Fruit fly (Drosophila melanogaster): ENCODE results near the gene Uch.

Gene Uch

dm6 chr2L:2198613-2199432 lies 15.2 kb downstream of the Uch start (continued):
- TF ChIP-seq cato (GFP tag; optimal IDR thresholded peaks at IDR 0.05; ENCODE audit: borderline replicate concordance): peak; percentile 70
- TF ChIP-seq CG4404 (GFP tag; IDR thresholded peaks at IDR 0.05): no peak
- TF ChIP-seq CG5953 (GFP tag; IDR thresholded peaks at IDR 0.05): no peak
- TF ChIP-seq CG10959 (GFP tag; IDR thresholded peaks at IDR 0.05): no peak
- TF ChIP-seq Asciz (GFP tag; optimal IDR thresholded peaks at IDR 0.05): peak; percentile 87
- TF ChIP-seq CTCF (GFP tag; optimal IDR thresholded peaks at IDR 0.05): no peak
- TF ChIP-seq sc (optimal IDR thresholded peaks at IDR 0.05): no peak
- TF ChIP-seq sc (GFP tag; optimal IDR thresholded peaks at IDR 0.05): peak; percentile 83
- TF ChIP-seq chn (GFP tag; optimal IDR thresholded peaks at IDR 0.05): peak; percentile 82
- no peak for TF ChIP-seq sisA (GFP tag; IDR thresholded peaks at IDR 0.05)
- TF ChIP-seq pnt (GFP tag; optimal IDR thresholded peaks at IDR 0.05): peak; percentile 87
- TF ChIP-seq CG13894 (tag; optimal IDR thresholded peaks at IDR 0.05): peak; percentile 95
- TF ChIP-seq CG9727 (GFP tag; optimal IDR thresholded peaks at IDR 0.05): peak; percentile 85
- TF ChIP-seq odd (GFP tag; optimal IDR thresholded peaks at IDR 0.05): peak; percentile 43
- peak; percentile 77 for TF ChIP-seq CG13775 (GFP tag; optimal IDR thresholded peaks at IDR 0.05)
- TF ChIP-seq Nf-YA (GFP tag; IDR thresholded peaks at IDR 0.05): no peak
- TF ChIP-seq tna (GFP tag; IDR thresholded peaks at IDR 0.05; ENCODE audit: partially characterized antibody): no peak
- peak; percentile 60 for TF ChIP-seq MTF-1 (GFP tag; optimal IDR thresholded peaks at IDR 0.05; ENCODE audit: borderline replicate concordance)
- TF ChIP-seq E2f2 (GFP tag; IDR thresholded peaks at IDR 0.05): no peak
- no peak for TF ChIP-seq bbx (GFP tag; IDR thresholded peaks at IDR 0.05; ENCODE audit: partially characterized antibody)
- peak; percentile 82 for TF ChIP-seq en (GFP tag; optimal IDR thresholded peaks at IDR 0.05)
- peak; percentile 47 for TF ChIP-seq nerfin-1 (tag; optimal IDR thresholded peaks at IDR 0.05)
- TF ChIP-seq CG14667 (GFP tag; IDR thresholded peaks at IDR 0.05): no peak
- peak; percentile 90 for TF ChIP-seq Nf-YB (GFP tag; optimal IDR thresholded peaks at IDR 0.05)
- peak; percentile 82 for TF ChIP-seq Spps (tag; optimal IDR thresholded peaks at IDR 0.05)
- no peak for TF ChIP-seq Opbp (GFP tag; IDR thresholded peaks at IDR 0.05; ENCODE audit: partially characterized antibody)
- no peak for TF ChIP-seq Lpt (GFP tag; optimal IDR thresholded peaks at IDR 0.05)
- TF ChIP-seq rib (GFP tag; IDR thresholded peaks at IDR 0.05): no peak
- no peak for TF ChIP-seq gsb (GFP tag; IDR thresholded peaks at IDR 0.05)
- TF ChIP-seq gem (tag; optimal IDR thresholded peaks at IDR 0.05): peak; percentile 94
- peak; percentile 93 for TF ChIP-seq CG18599 (GFP tag; optimal IDR thresholded peaks at IDR 0.05)
- peak; percentile 96 to 97 for TF ChIP-seq bsh (GFP tag; optimal IDR thresholded peaks at IDR 0.05)
- TF ChIP-seq B-H2 (GFP tag; optimal IDR thresholded peaks at IDR 0.05): peak; percentile 28
- TF ChIP-seq Dll (GFP tag; IDR thresholded peaks at IDR 0.05; ENCODE audit: partially characterized antibody): no peak
- TF ChIP-seq jing (GFP tag; optimal IDR thresholded peaks at IDR 0.05): peak; percentile 84
- TF ChIP-seq CG13624 (GFP tag; optimal IDR thresholded peaks at IDR 0.05): peak; percentile 81
- peak; percentile 77 for TF ChIP-seq CG17802 (tag; optimal IDR thresholded peaks at IDR 0.05)
- TF ChIP-seq CG10565 (GFP tag; optimal IDR thresholded peaks at IDR 0.05): peak; percentile 48
- no peak for TF ChIP-seq Rfx (GFP tag; IDR thresholded peaks at IDR 0.05)
- TF ChIP-seq exex (tag; optimal IDR thresholded peaks at IDR 0.05): peak; percentile 36
- no peak for TF ChIP-seq CG10366 (GFP tag; IDR thresholded peaks at IDR 0.05)
- TF ChIP-seq gfzf (GFP tag; optimal IDR thresholded peaks at IDR 0.05): no peak
- TF ChIP-seq CG1602 (GFP tag; optimal IDR thresholded peaks at IDR 0.05): peak; percentile 86
- TF ChIP-seq sim (GFP tag; IDR thresholded peaks at IDR 0.05): no peak
- no peak for TF ChIP-seq CG11456 (GFP tag; IDR thresholded peaks at IDR 0.05)
- TF ChIP-seq vvl (GFP tag; IDR thresholded peaks at IDR 0.05): no peak
- peak; percentile 91 for TF ChIP-seq unpg (GFP tag; optimal IDR thresholded peaks at IDR 0.05)
- no peak for TF ChIP-seq GATAe (GFP tag; conservative IDR thresholded peaks at IDR 0.05)
- TF ChIP-seq fd96Cb (tag; optimal IDR thresholded peaks at IDR 0.05): peak; percentile 90
- TF ChIP-seq hb (GFP tag; IDR thresholded peaks at IDR 0.05; ENCODE audit: partially characterized antibody): no peak
